Worm (Caenorhabditis elegans): ENCODE data around the gene srbc-33.

ce11 chrV:3463514-3463913, 21.1 kb downstream of the srbc-33 start, which contains the start of gene slc-28.1:
- TF ChIP-seq zag-1 (tag; optimal IDR thresholded peaks at IDR 0.05) = no peak
- no peak for TF ChIP-seq nhr-77 (tag; optimal IDR thresholded peaks at IDR 0.05)
- no peak for TF ChIP-seq crh-2 (tag; optimal IDR thresholded peaks at IDR 0.05)
- no peak for TF ChIP-seq elt-1 (tag; optimal IDR thresholded peaks at IDR 0.05)
- TF ChIP-seq R02D3.7 (tag; optimal IDR thresholded peaks at IDR 0.05) = no peak
- TF ChIP-seq ztf-4 (tag; optimal IDR thresholded peaks at IDR 0.05) = no peak
- TF ChIP-seq ama-1 (optimal IDR thresholded peaks at IDR 0.05) = no peak
- no peak for TF ChIP-seq unc-62 (GFP tag; optimal IDR thresholded peaks at IDR 0.05)
- TF ChIP-seq lin-11 (tag; optimal IDR thresholded peaks at IDR 0.05) = no peak
- no peak for TF ChIP-seq elt-3 (tag; optimal IDR thresholded peaks at IDR 0.05)
- TF ChIP-seq gmeb-1 (tag; optimal IDR thresholded peaks at IDR 0.05) = no peak
- TF ChIP-seq alr-1 (tag; optimal IDR thresholded peaks at IDR 0.05) = no peak
- no peak for TF ChIP-seq nhr-25 (tag; optimal IDR thresholded peaks at IDR 0.05)
- no peak for TF ChIP-seq ztf-11 (tag; optimal IDR thresholded peaks at IDR 0.05)

Measured in whole organism, L2 larva.